Fruit fly (Drosophila melanogaster) whole organism, embryonic: ENCODE results near the gene CG12057.

Source experiments
- Ada2b ChIP-seq: fragments of 200-800 bp; sonication (Bioruptor generic); IDR thresholded peaks from 2 replicates; pipeline ENCODE4 v1.3.6; 2022; ENCODE audit warnings: missing biosample characterization, missing genetic modification characterization
- CG11247 ChIP-seq: fragments of 200-800 bp; sonication (Bioruptor generic); IDR thresholded peaks from 2 replicates; pipeline ENCODE4 v1.3.6; 2022; ENCODE audit warnings: missing biosample characterization, missing genetic modification characterization
- CG13287 ChIP-seq: fragments of 200-800 bp; sonication (Bioruptor generic); IDR thresholded peaks from 2 replicates; pipeline ENCODE4 v1.3.6; 2022; ENCODE audit warnings: missing biosample characterization, missing genetic modification characterization; ENCODE audit not compliant: partially characterized antibody
- CG14965 ChIP-seq: fragments of 200-800 bp; sonication (Bioruptor generic); optimal IDR thresholded peaks from 2 replicates; lab custom pipeline; 2016; ENCODE audit warnings: missing biosample characterization, missing genetic modification characterization, borderline replicate concordance
- CG15514 ChIP-seq: fragments of 200-800 bp; sonication (Bioruptor generic); optimal IDR thresholded peaks from 3 replicates; lab custom pipeline; 2017; ENCODE audit warnings: missing biosample characterization, missing genetic modification characterization, mild to moderate bottlenecking, moderate library complexity, missing genetic modification reagents
- CG1603 ChIP-seq: fragments of 200-800 bp; sonication (Bioruptor generic); optimal IDR thresholded peaks from 2 replicates; lab custom pipeline; 2019; ENCODE audit warnings: missing biosample characterization, mild to moderate bottlenecking, missing genetic modification characterization, moderate library complexity
- CG17912 ChIP-seq: fragments of 200-800 bp; sonication (Bioruptor generic); optimal IDR thresholded peaks from 2 replicates; lab custom pipeline; 2018; ENCODE audit warnings: missing biosample characterization, mild to moderate bottlenecking, missing genetic modification characterization
- CG18476 ChIP-seq: fragments of 200-800 bp; sonication (Bioruptor generic); optimal IDR thresholded peaks from 2 replicates; lab custom pipeline; 2016; ENCODE audit warnings: missing biosample characterization, mild to moderate bottlenecking, missing genetic modification characterization
- CG18599 ChIP-seq: fragments of 200-800 bp; sonication (Bioruptor generic); optimal IDR thresholded peaks from 3 replicates; lab custom pipeline; 2017; ENCODE audit warnings: missing biosample characterization, missing genetic modification characterization, mild to moderate bottlenecking, moderate library complexity, missing genetic modification reagents
- CG3163 ChIP-seq: fragments of 200-800 bp; sonication (Bioruptor generic); optimal IDR thresholded peaks from 3 replicates; lab custom pipeline; 2016; ENCODE audit warnings: missing biosample characterization, missing genetic modification characterization
- CG32772 ChIP-seq: fragments of 200-800 bp; sonication (Bioruptor generic); IDR thresholded peaks from 2 replicates; pipeline ENCODE4 v1.3.6; 2022; ENCODE audit warnings: missing biosample characterization, missing genetic modification characterization
- CG33557 ChIP-seq: fragments of 200-800 bp; sonication (Bioruptor generic); optimal IDR thresholded peaks from 2 replicates; lab custom pipeline; 2019; ENCODE audit warnings: missing biosample characterization, mild to moderate bottlenecking, missing genetic modification characterization, moderate library complexity
- CG3838 ChIP-seq: fragments of 200-800 bp; sonication (Bioruptor generic); optimal IDR thresholded peaks from 3 replicates; lab custom pipeline; 2016; ENCODE audit warnings: missing biosample characterization, missing genetic modification characterization
- CG3847 ChIP-seq: fragments of 200-800 bp; sonication (Bioruptor generic); IDR thresholded peaks from 2 replicates; pipeline ENCODE4 v1.3.6; 2022; ENCODE audit warnings: missing biosample characterization, missing genetic modification characterization
- CG4424 ChIP-seq: fragments of 200-800 bp; sonication (Bioruptor generic); optimal IDR thresholded peaks from 3 replicates; lab custom pipeline; 2016; ENCODE audit warnings: missing biosample characterization, missing genetic modification characterization
- CG6254 ChIP-seq: fragments of 200-800 bp; sonication (Bioruptor generic); optimal IDR thresholded peaks from 3 replicates; lab custom pipeline; 2017; ENCODE audit warnings: mild to moderate bottlenecking, missing biosample characterization, missing genetic modification reagents, missing genetic modification characterization
- CG6683 ChIP-seq: fragments of 200-800 bp; sonication (Bioruptor generic); optimal IDR thresholded peaks from 2 replicates; lab custom pipeline; 2017; ENCODE audit warnings: missing biosample characterization, mild to moderate bottlenecking, missing genetic modification characterization, missing genetic modification reagents
- E2f1 ChIP-seq: fragments of 200-800 bp; sonication (Bioruptor generic); IDR thresholded peaks from 2 replicates; pipeline ENCODE4 v1.3.6; 2022; ENCODE audit warnings: missing biosample characterization, missing genetic modification characterization
- Eip74EF ChIP-seq, 2 experiments: fragments of 200-800 bp in 1 of 2; fragments of >200 bp in 1 of 2; sonication (Bioruptor generic) in 1 of 2; optimal IDR thresholded peaks; 2 replicates each; lab custom pipeline; 2017 to 2019; ENCODE audit warnings: missing biosample characterization in 2 of 2, missing genetic modification characterization in 2 of 2, mild to moderate bottlenecking in 1 of 2, moderate library complexity in 1 of 2
- H2.0 ChIP-seq: fragments of 200-800 bp; sonication (Bioruptor generic); IDR thresholded peaks from 2 replicates; pipeline ENCODE4 v1.3.6; 2022; ENCODE audit warnings: missing biosample characterization, missing genetic modification characterization
- Hey ChIP-seq: fragments of 200-800 bp; sonication (Bioruptor generic); optimal IDR thresholded peaks from 3 replicates; lab custom pipeline; 2018; ENCODE audit warnings: missing biosample characterization, mild to moderate bottlenecking, missing genetic modification characterization
- Hmx ChIP-seq: fragments of 200-800 bp; sonication (Bioruptor generic); optimal IDR thresholded peaks from 2 replicates; lab custom pipeline; 2016; ENCODE audit warnings: missing biosample characterization, missing genetic modification characterization
- NFAT ChIP-seq: fragments of 200-800 bp; sonication (Bioruptor generic); IDR thresholded peaks from 2 replicates; pipeline ENCODE4 v1.3.6; 2022; ENCODE audit warnings: missing biosample characterization, missing genetic modification characterization
- PHDP ChIP-seq: fragments of 200-800 bp; sonication (Bioruptor generic); optimal IDR thresholded peaks from 3 replicates; lab custom pipeline; 2018; ENCODE audit warnings: missing biosample characterization, mild to moderate bottlenecking, missing genetic modification characterization, moderate library complexity
- Sin3A ChIP-seq: fragments of >200 bp; optimal IDR thresholded peaks from 2 replicates; lab custom pipeline; 2018
- Spps ChIP-seq: fragments of 200-800 bp; sonication (Bioruptor generic); optimal IDR thresholded peaks from 2 replicates; lab custom pipeline; 2018; ENCODE audit warnings: missing biosample characterization, mild to moderate bottlenecking, missing genetic modification characterization
- Usf ChIP-seq: fragments of 200-800 bp; sonication (Bioruptor generic); optimal IDR thresholded peaks from 2 replicates; lab custom pipeline; 2017; ENCODE audit warnings: missing genotype, missing biosample characterization, missing genetic modification characterization
- ash1 ChIP-seq: fragments of 200-800 bp; sonication (Bioruptor generic); optimal IDR thresholded peaks from 2 replicates; lab custom pipeline; 2018; ENCODE audit warnings: missing biosample characterization, mild to moderate bottlenecking, missing genetic modification characterization
- ato ChIP-seq: fragments of 200-800 bp; sonication (Bioruptor generic); IDR thresholded peaks from 2 replicates; pipeline ENCODE4 v1.3.6; 2022; ENCODE audit warnings: missing biosample characterization, missing genetic modification characterization; ENCODE audit not compliant: partially characterized antibody
- bbx ChIP-seq: fragments of 200-800 bp; sonication (Bioruptor generic); IDR thresholded peaks from 2 replicates; pipeline ENCODE4 v1.3.6; 2022; ENCODE audit warnings: missing biosample characterization, missing genetic modification characterization; ENCODE audit not compliant: partially characterized antibody
- caup ChIP-seq: fragments of 200-800 bp; sonication (Bioruptor generic); optimal IDR thresholded peaks from 3 replicates; lab custom pipeline; 2017; ENCODE audit warnings: missing biosample characterization, mild to moderate bottlenecking, missing genetic modification characterization, moderate library complexity; ENCODE audit not compliant: severe bottlenecking
- corto ChIP-seq: fragments of 200-800 bp; sonication (Bioruptor generic); optimal IDR thresholded peaks from 2 replicates; lab custom pipeline; 2016; ENCODE audit warnings: missing biosample characterization, mild to moderate bottlenecking, missing genetic modification characterization, moderate library complexity
- dati ChIP-seq: fragments of 200-800 bp; sonication (Bioruptor generic); IDR thresholded peaks from 2 replicates; pipeline ENCODE4 v1.3.6; 2022; ENCODE audit warnings: missing biosample characterization, missing genetic modification characterization
- ems ChIP-seq: fragments of 200-800 bp; sonication (Bioruptor generic); optimal IDR thresholded peaks from 3 replicates; lab custom pipeline; 2016; ENCODE audit warnings: missing biosample characterization, missing genetic modification characterization
- grau ChIP-seq: fragments of 200-800 bp; optimal IDR thresholded peaks from 3 replicates; lab custom pipeline; 2019; ENCODE audit warnings: missing biosample characterization, mild to moderate bottlenecking, missing genetic modification characterization, moderate library complexity
- gsb-n ChIP-seq: fragments of 200-800 bp; sonication (Bioruptor generic); optimal IDR thresholded peaks from 3 replicates; lab custom pipeline; 2018; ENCODE audit warnings: missing biosample characterization, mild to moderate bottlenecking, missing genetic modification characterization
- hkb ChIP-seq, 2 experiments: fragments of 200-800 bp in 1 of 2; fragments of >200 bp in 1 of 2; sonication (Bioruptor generic) in 1 of 2; IDR thresholded peaks in 1 of 2; optimal IDR thresholded peaks in 1 of 2; 2 replicates each; pipeline versions ENCODE4 v1.3.6 to Lab custom; 2017 to 2022; ENCODE audit warnings: missing biosample characterization in 1 of 2, missing genetic modification characterization in 1 of 2
- ind ChIP-seq: fragments of 200-800 bp; sonication (Bioruptor generic); optimal IDR thresholded peaks from 3 replicates; lab custom pipeline; 2016; ENCODE audit warnings: missing biosample characterization, missing genetic modification characterization
- jumu ChIP-seq: fragments of 200-800 bp; sonication (Bioruptor generic); optimal IDR thresholded peaks from 3 replicates; lab custom pipeline; 2016; ENCODE audit warnings: missing biosample characterization, missing genetic modification characterization
- luna ChIP-seq: fragments of 200-800 bp; sonication (Bioruptor generic); optimal IDR thresholded peaks from 2 replicates; lab custom pipeline; 2016; ENCODE audit warnings: missing biosample characterization, missing genetic modification characterization
- nerfin-1 ChIP-seq: fragments of 200-800 bp; sonication (Bioruptor generic); optimal IDR thresholded peaks from 3 replicates; lab custom pipeline; 2019; ENCODE audit warnings: missing biosample characterization, mild to moderate bottlenecking, missing genetic modification characterization, moderate library complexity
- ro ChIP-seq: fragments of 200-800 bp; sonication (Bioruptor generic); IDR thresholded peaks from 2 replicates; pipeline ENCODE4 v1.3.6; 2022; ENCODE audit warnings: missing biosample characterization, missing genetic modification characterization
- sd ChIP-seq: fragments of 200-800 bp; sonication (Bioruptor generic); optimal IDR thresholded peaks from 3 replicates; lab custom pipeline; 2018; ENCODE audit warnings: missing biosample characterization, mild to moderate bottlenecking, missing genetic modification characterization, moderate library complexity
- sisA ChIP-seq: fragments of 200-800 bp; sonication (Bioruptor generic); IDR thresholded peaks from 2 replicates; pipeline ENCODE4 v1.3.6; 2022; ENCODE audit warnings: missing biosample characterization, missing genetic modification characterization
- slou ChIP-seq: fragments of 200-800 bp; sonication (Bioruptor generic); optimal IDR thresholded peaks from 3 replicates; lab custom pipeline; 2016; ENCODE audit warnings: missing biosample characterization, missing genetic modification characterization
- ssp ChIP-seq: fragments of 200-800 bp; sonication (Bioruptor generic); IDR thresholded peaks from 2 replicates; pipeline ENCODE4 v1.3.6; 2022; ENCODE audit warnings: missing biosample characterization, missing genetic modification characterization
- stwl ChIP-seq: fragments of 200-800 bp; sonication (Bioruptor generic); optimal IDR thresholded peaks from 3 replicates; lab custom pipeline; 2018; ENCODE audit warnings: missing biosample characterization, mild to moderate bottlenecking, missing genetic modification characterization, moderate library complexity
- twi ChIP-seq: fragments of 200-800 bp; optimal IDR thresholded peaks from 2 replicates; lab custom pipeline; 2019; ENCODE audit warnings: missing biosample characterization, mild to moderate bottlenecking, missing genetic modification characterization, moderate library complexity
- unpg ChIP-seq: fragments of 200-800 bp; sonication (Bioruptor generic); optimal IDR thresholded peaks from 3 replicates; lab custom pipeline; 2018; ENCODE audit warnings: missing biosample characterization, mild to moderate bottlenecking, missing genetic modification characterization, moderate library complexity
- wor ChIP-seq: fragments of 200-800 bp; sonication (Bioruptor generic); IDR thresholded peaks from 2 replicates; pipeline ENCODE4 v1.3.6; 2022; ENCODE audit warnings: missing biosample characterization, missing genetic modification characterization

Gene CG12057

dm6 chrX:9193604-9194003 lies 2.1 kb downstream of the CG12057 start, which contains the start of gene CG12106 (continued):
- TF ChIP-seq CG11247 (GFP tag; lab: Robert Waterston, UW) (no peak), H2.0 (GFP tag; lab: Robert Waterston, UW) (no peak; the same call in 1 of the 2 replicates), CG18599 (GFP tag; lab: Kevin White, UChicago) (peak; percentile 62), unpg (GFP tag; lab: Kevin White, UChicago) (peak; percentile 59), luna (GFP tag; lab: Kevin White, UChicago) (no peak), jumu (GFP tag; lab: Kevin White, UChicago) (peak; percentile 11), CG13287 (GFP tag; lab: Robert Waterston, UW) (no peak), CG3838 (GFP tag; lab: Kevin White, UChicago) (no peak), Sin3A (lab: Kevin White, UChicago) (no peak), Hmx (GFP tag; lab: Kevin White, UChicago) (no peak), sd (tag; lab: Kevin White, UChicago) (no peak), corto (GFP tag; lab: Kevin White, UChicago) (no peak), ssp (GFP tag; lab: Robert Waterston, UW) (no peak), slou (no peak), CG3847 (no peak), hkb (optimal IDR thresholded peaks at IDR 0.05; lab: Kevin White, UChicago) (no peak), hkb (GFP tag; IDR thresholded peaks at IDR 0.05; lab: Robert Waterston, UW) (peak; percentile 53), Spps (tag; lab: Kevin White, UChicago) (no peak), CG6254 (GFP tag; lab: Kevin White, UChicago) (peak; percentile 31), ato (no peak), dati (GFP tag; lab: Robert Waterston, UW) (no peak), CG3163 (GFP tag; lab: Kevin White, UChicago) (no peak), NFAT (no peak), ash1 (no peak), sisA (GFP tag; lab: Robert Waterston, UW) (no peak), Eip74EF (GFP tag; optimal IDR thresholded peaks at IDR 0.05; lab: Kevin White, UChicago) (no peak), CG18476 (peak; percentile 23), CG6683 (GFP tag; lab: Kevin White, UChicago) (no peak), Ada2b (GFP tag; lab: Robert Waterston, UW) (0 out of 2 replicates have a peak, but pooled peaks have one; percentile 30), bbx (GFP tag; lab: Robert Waterston, UW) (no peak), caup (no peak), E2f1 (peak; percentile 40), Hey (tag; lab: Kevin White, UChicago) (no peak), gsb-n (tag; lab: Kevin White, UChicago) (no peak), Usf (no peak), CG32772 (no peak), CG4424 (peak; percentile 23), ro (GFP tag; lab: Robert Waterston, UW) (no peak), nerfin-1 (tag; lab: Kevin White, UChicago) (peak; percentile 5), PHDP (tag; lab: Kevin White, UChicago) (peak; percentile 43), CG14965 (GFP tag; lab: Kevin White, UChicago) (no peak), stwl (tag; lab: Kevin White, UChicago) (no peak), ind (GFP tag; lab: Kevin White, UChicago) (peak; percentile 51), grau (peak; percentile 98), twi (tag; lab: Kevin White, UChicago) (no peak), wor (no peak), CG1603 (tag; lab: Kevin White, UChicago) (peak; percentile 67), CG17912 (no peak), CG33557 (peak; percentile 31), CG15514 (GFP tag; lab: Kevin White, UChicago) (peak; percentile 98), ems (peak; percentile 8)
